Worm (Caenorhabditis elegans): Measurements from ENCODE around the gene M6.11.

DNA sequence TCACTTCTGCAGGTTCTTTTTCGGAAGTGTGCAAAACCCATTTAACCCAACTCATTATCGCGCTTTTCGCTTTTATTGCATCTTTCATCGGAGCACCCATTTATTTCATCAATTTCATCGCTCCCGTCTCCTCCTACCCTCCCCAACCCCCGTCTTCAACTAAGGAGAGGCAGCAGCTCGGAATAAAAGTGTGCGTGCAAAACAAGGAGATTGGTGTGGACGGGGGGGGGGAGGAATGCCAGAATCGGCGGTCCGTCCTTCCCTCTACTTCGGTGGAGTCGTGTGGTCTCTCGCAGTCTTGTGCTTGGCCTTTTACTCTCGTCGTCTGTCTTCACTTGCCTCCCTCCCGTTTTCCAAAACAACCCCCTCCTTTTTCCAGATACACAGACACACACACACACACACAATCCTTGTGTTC is 40.0 kb downstream of the M6.11 start:
- TF ChIP-seq attf-3 (GFP tag; conservative IDR thresholded peaks at IDR 0.05) (no peak), pha-4 (tag; optimal IDR thresholded peaks at IDR 0.05) (no peak)
